Worm (Caenorhabditis elegans) whole organism, mixed stage, embryonic: ENCODE measurements around the gene mthf-1.

Experiments
- M03D4.4 ChIP-seq: sonication (generic microtip); optimal IDR thresholded peaks from 2 replicates; lab custom pipeline; 2017; ENCODE audit warnings: mild to moderate bottlenecking, missing genetic modification characterization, missing compliant biosample characterization
- bed-3 ChIP-seq: fragments of 200-800 bp; sonication (Bioruptor generic); optimal IDR thresholded peaks from 3 replicates; lab custom pipeline; 2018; ENCODE audit warnings: mild to moderate bottlenecking, missing genetic modification characterization, moderate library complexity, missing compliant biosample characterization
- blmp-1 ChIP-seq: fragments of 150-350 bp; optimal IDR thresholded peaks from 2 replicates; lab custom pipeline; 2014; ENCODE audit warnings: missing biosample characterization, missing genetic modification characterization
- ceh-39 ChIP-seq: fragments of 150-350 bp; optimal IDR thresholded peaks from 2 replicates; lab custom pipeline; 2014; ENCODE audit warnings: missing biosample characterization, missing genetic modification characterization
- ceh-43 ChIP-seq: fragments of 200-800 bp; sonication (Bioruptor generic); optimal IDR thresholded peaks from 2 replicates; lab custom pipeline; 2018; ENCODE audit warnings: mild to moderate bottlenecking, missing genetic modification characterization, moderate library complexity, missing compliant biosample characterization
- ceh-83 ChIP-seq: fragments of 200-800 bp; sonication (Bioruptor generic); optimal IDR thresholded peaks from 2 replicates; lab custom pipeline; 2018; ENCODE audit warnings: mild to moderate bottlenecking, missing genetic modification characterization, missing compliant biosample characterization
- ces-1 ChIP-seq: fragments of 150-350 bp; optimal IDR thresholded peaks from 2 replicates; lab custom pipeline; 2014; ENCODE audit warnings: missing biosample characterization, missing genetic modification reagents, missing genetic modification characterization
- drap-1 ChIP-seq: fragments of 200-800 bp; sonication (Bioruptor generic); optimal IDR thresholded peaks from 3 replicates; lab custom pipeline; 2018; ENCODE audit warnings: mild to moderate bottlenecking, missing genetic modification characterization, missing compliant biosample characterization
- elt-1 ChIP-seq: sonication (generic microtip); optimal IDR thresholded peaks from 2 replicates; lab custom pipeline; 2017; ENCODE audit warnings: missing genetic modification characterization, mild to moderate bottlenecking, missing compliant biosample characterization, antibody characterized with exemption, moderate library complexity, borderline replicate concordance; ENCODE audit not compliant: insufficient read depth
- elt-3 ChIP-seq: fragments of 150-350 bp; optimal IDR thresholded peaks from 2 replicates; lab custom pipeline; 2014; ENCODE audit warnings: missing biosample characterization, missing genetic modification characterization
- ham-2 ChIP-seq: fragments of 200-800 bp; sonication (Bioruptor generic); optimal IDR thresholded peaks from 2 replicates; lab custom pipeline; 2018; ENCODE audit warnings: mild to moderate bottlenecking, missing genetic modification characterization, missing compliant biosample characterization
- hlh-1 ChIP-seq: fragments of 150-350 bp; optimal IDR thresholded peaks from 2 replicates; lab custom pipeline; 2014; ENCODE audit warnings: missing biosample characterization, missing genetic modification reagents, missing genetic modification characterization
- lin-13 ChIP-seq: fragments of 150-350 bp; optimal IDR thresholded peaks from 2 replicates; lab custom pipeline; 2014; ENCODE audit warnings: missing biosample characterization, missing genetic modification characterization
- lsy-2 ChIP-seq: fragments of 150-350 bp; optimal IDR thresholded peaks from 2 replicates; lab custom pipeline; 2014; ENCODE audit warnings: missing biosample characterization, missing genetic modification characterization
- mep-1 ChIP-seq: fragments of 150-350 bp; optimal IDR thresholded peaks from 2 replicates; lab custom pipeline; 2017; ENCODE audit warnings: missing biosample characterization, missing genetic modification reagents, missing genetic modification characterization, inconsistent platforms
- mls-2 ChIP-seq: sonication (generic microtip); optimal IDR thresholded peaks from 2 replicates; lab custom pipeline; 2016; ENCODE audit warnings: mild to moderate bottlenecking, missing genetic modification characterization, moderate library complexity, missing compliant biosample characterization
- nhr-12 ChIP-seq: fragments of 150-350 bp; optimal IDR thresholded peaks from 2 replicates; lab custom pipeline; 2014; ENCODE audit warnings: missing biosample characterization, missing genetic modification characterization
- nhr-2 ChIP-seq: fragments of 150-350 bp; optimal IDR thresholded peaks from 2 replicates; lab custom pipeline; 2014; ENCODE audit warnings: missing biosample characterization, missing genetic modification characterization
- nhr-237 ChIP-seq: fragments of 150-350 bp; optimal IDR thresholded peaks from 2 replicates; lab custom pipeline; 2014; ENCODE audit warnings: missing biosample characterization, missing genetic modification characterization
- nhr-28 ChIP-seq: fragments of 150-350 bp; optimal IDR thresholded peaks from 2 replicates; lab custom pipeline; 2014; ENCODE audit warnings: missing biosample characterization, missing genetic modification characterization
- nhr-76 ChIP-seq: sonication (generic microtip); optimal IDR thresholded peaks from 2 replicates; lab custom pipeline; 2017; ENCODE audit warnings: missing biosample characterization, missing genetic modification characterization
- sem-2 ChIP-seq: fragments of 200-800 bp; sonication (Bioruptor generic); optimal IDR thresholded peaks from 2 replicates; lab custom pipeline; 2018; ENCODE audit warnings: mild to moderate bottlenecking, missing genetic modification characterization, missing compliant biosample characterization
- snpc-4 ChIP-seq: fragments of 150-350 bp; optimal IDR thresholded peaks from 2 replicates; lab custom pipeline; 2014; ENCODE audit warnings: missing biosample characterization, missing genetic modification characterization
- tbx-8 ChIP-seq: fragments of 200-800 bp; sonication (Bioruptor generic); optimal IDR thresholded peaks from 2 replicates; lab custom pipeline; 2018; ENCODE audit warnings: mild to moderate bottlenecking, missing genetic modification characterization, moderate library complexity, missing compliant biosample characterization
- unc-39 ChIP-seq: fragments of 150-350 bp; optimal IDR thresholded peaks from 2 replicates; lab custom pipeline; 2014; ENCODE audit warnings: missing biosample characterization, missing genetic modification characterization
- unc-62 ChIP-seq: fragments of 150-350 bp; optimal IDR thresholded peaks from 2 replicates; lab custom pipeline; 2014; ENCODE audit warnings: missing biosample characterization, missing genetic modification reagents, missing genetic modification characterization
- zip-8 ChIP-seq: fragments of 150-350 bp; optimal IDR thresholded peaks from 2 replicates; lab custom pipeline; 2014; ENCODE audit warnings: missing biosample characterization, missing genetic modification characterization
- ztf-11 ChIP-seq: fragments of 150-350 bp; optimal IDR thresholded peaks from 2 replicates; lab custom pipeline; 2014; ENCODE audit warnings: missing biosample characterization, missing genetic modification characterization

mthf-1 gene

DNA sequence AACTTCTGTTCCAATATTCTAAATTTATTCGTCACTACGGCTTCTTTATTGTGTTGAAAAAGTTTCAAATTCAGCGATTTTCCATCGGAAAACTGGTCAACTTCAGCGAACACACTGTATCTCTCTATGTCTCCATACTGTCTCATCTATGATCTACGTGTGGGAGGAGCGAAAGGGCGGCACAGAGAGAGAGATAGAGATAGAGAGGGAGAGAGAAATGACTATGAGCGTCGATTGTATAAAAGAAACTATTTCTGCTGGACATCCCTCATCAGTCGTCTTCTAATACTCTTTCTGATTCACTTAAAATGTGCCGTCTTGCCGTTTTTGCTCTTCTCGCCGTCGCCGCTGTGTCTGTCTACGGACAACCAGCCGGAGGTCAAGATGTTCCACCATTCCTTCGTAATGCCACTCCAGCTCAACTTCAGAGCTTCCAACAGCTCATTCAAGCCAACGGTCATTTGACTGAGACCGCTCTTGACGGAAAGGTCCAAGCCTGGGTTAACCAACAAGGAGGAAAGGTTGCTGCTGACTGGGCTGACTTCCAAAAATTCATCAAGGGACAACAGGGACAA is 12.8 kb upstream of the mthf-1 start, which contains the start of gene srlf-1:
Gene srlf-1 (plus strand): TSS at position 268 of the 575 bp plus-strand sequence.
- TF ChIP-seq elt-1 (tag; lab: Kevin White, UChicago) (no peak), tbx-8 (no peak), mep-1 (tag; lab: Kevin White, UChicago) (no peak), blmp-1 (tag; lab: Kevin White, UChicago) (no peak), ztf-11 (no peak), mls-2 (no peak), elt-3 (tag; lab: Kevin White, UChicago) (no peak), drap-1 (GFP tag; lab: Kevin White, UChicago) (no peak), unc-62 (no peak)

DNA sequence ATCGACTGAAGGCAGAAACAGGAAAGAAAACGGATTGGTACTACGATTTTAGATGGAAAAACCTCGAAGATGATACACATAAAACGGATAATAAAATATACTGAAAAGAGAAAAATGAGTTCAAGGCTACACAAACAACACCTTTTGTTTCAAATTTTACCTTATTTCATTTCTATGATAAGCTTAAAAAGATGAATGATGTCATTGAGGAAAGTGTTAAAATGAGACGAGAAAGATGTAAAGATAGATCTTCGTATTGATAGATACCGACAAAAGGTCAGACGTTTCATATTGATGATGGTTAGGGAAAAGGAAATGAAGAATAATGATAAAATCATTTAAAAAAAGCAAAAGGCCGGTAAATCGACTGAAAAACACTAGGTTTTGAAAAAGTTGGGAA is 12.0 kb upstream of the mthf-1 start:
- TF ChIP-seq mls-2 (no peak), lin-13 (no peak), elt-1 (tag; lab: Kevin White, UChicago) (peak; percentile 26), lsy-2 (no peak), ztf-11 (no peak)

DNA sequence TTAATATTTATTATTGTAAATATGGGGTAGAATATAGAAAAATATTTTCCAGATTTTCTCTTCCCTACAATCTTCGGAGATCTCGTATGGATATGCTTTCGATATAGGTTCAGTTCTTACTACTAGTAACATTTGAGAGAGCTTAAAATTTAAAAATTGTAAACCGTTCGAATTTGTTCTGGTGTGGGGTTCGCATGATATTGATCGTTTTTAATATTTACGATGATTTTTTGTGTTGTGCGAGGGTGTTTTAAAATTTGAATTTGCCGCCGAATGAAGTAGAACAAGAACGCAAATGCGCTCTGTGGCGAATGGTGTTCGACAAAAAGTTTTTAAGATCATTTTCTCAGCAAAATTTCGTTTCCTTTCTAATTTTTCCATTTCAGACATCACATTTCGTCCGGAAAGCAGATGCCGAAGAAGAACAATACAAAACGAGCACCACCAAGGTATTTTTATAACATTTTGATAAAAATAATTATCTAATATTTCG is 5.9 kb upstream of the mthf-1 start, which contains the start of gene skr-17:
Gene skr-17 (plus strand): TSS at position 51 of the 493 bp plus-strand sequence.
- TF ChIP-seq nhr-28 (tag; lab: Kevin White, UChicago) = no peak
- no peak for TF ChIP-seq ces-1 (GFP tag; lab: Kevin White, UChicago)
- no peak for TF ChIP-seq nhr-2
- TF ChIP-seq ztf-11 = no peak
- TF ChIP-seq ceh-43 (GFP tag; lab: Kevin White, UChicago) = no peak

DNA sequence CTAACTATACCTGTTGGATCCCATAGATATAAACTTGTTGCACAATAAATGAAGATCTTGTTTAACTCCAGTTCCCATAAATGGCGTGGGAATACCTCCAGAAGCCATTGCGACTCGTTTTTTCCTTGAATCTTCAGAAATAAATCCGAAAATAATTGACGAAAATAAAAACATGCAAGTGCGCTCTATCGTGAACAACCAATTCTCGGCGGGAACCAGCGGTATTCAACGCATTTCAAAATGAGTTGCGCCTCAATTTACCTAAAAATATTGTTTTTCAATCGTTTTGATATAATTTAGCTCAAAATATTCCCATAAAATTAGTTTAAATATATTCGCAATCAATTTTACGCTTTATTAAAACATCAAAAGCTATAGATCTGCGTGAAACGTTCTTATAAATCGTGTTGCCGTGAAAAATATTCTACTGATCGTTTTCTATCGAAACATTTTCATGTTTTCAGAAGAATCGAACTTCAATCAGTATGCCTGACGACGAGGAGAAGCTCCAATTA is 3.5 kb upstream of the mthf-1 start, which contains the start of the genes snpc-1.1 and spdl-1:
Gene snpc-1.1 (minus strand): TSS at position 200 of the 515 bp plus-strand sequence.
Gene spdl-1 (plus strand): TSS at position 465 of the 515 bp plus-strand sequence.
- no peak for TF ChIP-seq hlh-1
- TF ChIP-seq lsy-2 = peak; percentile 41
- TF ChIP-seq mep-1 (tag; lab: Kevin White, UChicago) = peak; percentile 58
- peak; percentile 37 for TF ChIP-seq ceh-39

DNA sequence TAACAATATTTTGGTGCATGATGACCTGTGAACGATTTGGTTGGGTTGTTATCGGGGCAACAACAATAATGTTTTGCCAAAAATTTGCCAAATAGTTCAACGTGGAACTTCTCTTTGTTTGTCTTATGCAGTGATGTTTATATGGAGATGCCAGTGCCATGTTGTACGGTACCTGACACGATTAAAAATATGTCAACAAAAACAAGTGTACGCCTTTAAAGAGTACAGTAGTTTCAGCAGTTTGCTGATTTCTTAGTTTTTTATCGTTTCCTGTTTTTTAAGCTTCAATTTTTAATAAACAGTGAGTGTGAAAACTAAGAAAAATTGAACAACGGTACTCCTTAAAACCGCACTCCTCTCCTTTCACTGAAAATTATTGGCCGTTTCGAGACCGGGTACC is 650 bp upstream of the mthf-1 start:
- TF ChIP-seq ces-1 (GFP tag; lab: Kevin White, UChicago) = no peak
- no peak for TF ChIP-seq ham-2 (GFP tag; lab: Kevin White, UChicago)
- no peak for TF ChIP-seq sem-2 (GFP tag; lab: Kevin White, UChicago)
- no peak for TF ChIP-seq drap-1 (GFP tag; lab: Kevin White, UChicago)
- TF ChIP-seq nhr-237 (tag; lab: Kevin White, UChicago) = no peak
- TF ChIP-seq blmp-1 (tag; lab: Kevin White, UChicago) = no peak
- no peak for TF ChIP-seq unc-62
- TF ChIP-seq nhr-76 = no peak
- TF ChIP-seq zip-8 (tag; lab: Kevin White, UChicago) = no peak
- TF ChIP-seq unc-39 (tag; lab: Kevin White, UChicago) = no peak
- TF ChIP-seq M03D4.4 (tag; lab: Kevin White, UChicago) = no peak
- no peak for TF ChIP-seq ceh-43 (GFP tag; lab: Kevin White, UChicago)
- no peak for TF ChIP-seq ceh-83 (GFP tag; lab: Kevin White, UChicago)

DNA sequence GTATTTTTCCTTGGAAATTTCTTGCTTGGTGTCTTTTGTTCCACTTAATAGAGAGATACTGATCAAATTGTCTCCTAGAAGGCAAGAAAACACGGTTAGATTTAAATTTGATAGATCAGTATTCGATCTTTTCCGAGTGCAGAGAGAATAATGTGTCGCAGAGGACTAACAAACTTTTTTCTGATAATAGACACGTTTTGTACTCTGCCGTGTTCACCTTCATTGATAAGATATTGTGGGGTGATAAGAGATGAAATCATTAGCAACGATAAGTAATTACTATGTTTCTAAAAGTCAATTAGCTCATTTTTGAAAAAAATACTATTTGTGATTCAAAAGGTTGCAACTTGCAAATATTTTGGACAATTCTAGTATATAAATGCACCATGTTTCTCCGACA is 908 bp downstream of the mthf-1 start:
- no peak for TF ChIP-seq ces-1 (GFP tag; lab: Kevin White, UChicago)
- no peak for TF ChIP-seq nhr-12 (tag; lab: Kevin White, UChicago)
- no peak for TF ChIP-seq lin-13
- TF ChIP-seq bed-3 = no peak
- peak; percentile 39 for TF ChIP-seq elt-3 (tag; lab: Kevin White, UChicago)
- TF ChIP-seq elt-1 (tag; lab: Kevin White, UChicago) = peak; percentile 13
- TF ChIP-seq snpc-4 = no peak
- TF ChIP-seq, all 35 proteins: peak for 2
